Worm (Caenorhabditis elegans) whole organism, late embryonic: Measurements from ENCODE around the gene lat-2.
A peak's percentile ranks its signal among the peaks of the same experiment; 100 is the strongest.

ENCODE experiments used
- C08G9.2 ChIP-seq: sonication (generic microtip); optimal IDR thresholded peaks from 2 replicates; lab custom pipeline; 2016; ENCODE audit warnings: mild to moderate bottlenecking, missing genetic modification characterization, moderate library complexity, missing compliant biosample characterization
- F13H6.1 ChIP-seq: sonication (generic microtip); optimal IDR thresholded peaks from 2 replicates; lab custom pipeline; 2016; ENCODE audit warnings: missing genetic modification characterization, missing compliant biosample characterization
- T23F11.4 ChIP-seq: fragments of 200-800 bp; sonication (Bioruptor generic); optimal IDR thresholded peaks from 2 replicates; lab custom pipeline; 2018; ENCODE audit warnings: mild to moderate bottlenecking, missing genetic modification characterization, missing compliant biosample characterization
- Y22D7AL.16 ChIP-seq: sonication (generic microtip); optimal IDR thresholded peaks from 2 replicates; lab custom pipeline; 2016; ENCODE audit warnings: missing genetic modification characterization, missing compliant biosample characterization
- ama-1 ChIP-seq: fragments of 150-350 bp; optimal IDR thresholded peaks from 2 replicates; lab custom pipeline; 2014
- ceh-14 ChIP-seq: sonication (generic microtip); optimal IDR thresholded peaks from 2 replicates; lab custom pipeline; 2016; ENCODE audit warnings: missing genotype, missing genetic modification characterization, missing compliant biosample characterization
- ceh-18 ChIP-seq: sonication (generic microtip); optimal IDR thresholded peaks from 2 replicates; lab custom pipeline; 2016; ENCODE audit warnings: missing genetic modification characterization, missing compliant biosample characterization
- ceh-30 ChIP-seq: fragments of 150-350 bp; optimal IDR thresholded peaks from 2 replicates; lab custom pipeline; 2014; ENCODE audit warnings: missing biosample characterization, missing genetic modification characterization
- ceh-31 ChIP-seq: sonication (generic microtip); optimal IDR thresholded peaks from 2 replicates; lab custom pipeline; 2016; ENCODE audit warnings: missing genetic modification characterization, missing compliant biosample characterization
- ceh-9 ChIP-seq: sonication (generic microtip); optimal IDR thresholded peaks from 2 replicates; lab custom pipeline; 2016; ENCODE audit warnings: mild to moderate bottlenecking, missing genetic modification characterization, inconsistent platforms, missing compliant biosample characterization
- che-1 ChIP-seq: sonication (generic microtip); optimal IDR thresholded peaks from 2 replicates; lab custom pipeline; 2016; ENCODE audit warnings: mild to moderate bottlenecking, missing genetic modification characterization, missing compliant biosample characterization
- dmd-4 ChIP-seq: sonication (generic microtip); optimal IDR thresholded peaks from 2 replicates; lab custom pipeline; 2016; ENCODE audit warnings: borderline replicate concordance, missing genetic modification characterization, missing compliant biosample characterization
- dve-1 ChIP-seq: sonication (generic microtip); optimal IDR thresholded peaks from 2 replicates; lab custom pipeline; 2017; ENCODE audit warnings: antibody characterized with exemption, mild to moderate bottlenecking, missing genetic modification characterization, missing compliant biosample characterization
- fax-1 ChIP-seq: sonication (generic microtip); optimal IDR thresholded peaks from 2 replicates; lab custom pipeline; 2016; ENCODE audit warnings: missing genotype, missing genetic modification characterization, missing compliant biosample characterization
- fkh-10 ChIP-seq: fragments of 150-350 bp; optimal IDR thresholded peaks from 2 replicates; lab custom pipeline; 2014; ENCODE audit warnings: missing biosample characterization, missing genetic modification reagents, missing genetic modification characterization
- fkh-6 ChIP-seq: sonication (generic microtip); optimal IDR thresholded peaks from 2 replicates; lab custom pipeline; 2016; ENCODE audit warnings: missing genetic modification characterization, missing compliant biosample characterization
- hlh-13 ChIP-seq: fragments of 200-800 bp; sonication (Bioruptor generic); optimal IDR thresholded peaks from 2 replicates; lab custom pipeline; 2018; ENCODE audit warnings: mild to moderate bottlenecking, missing genetic modification characterization, missing compliant biosample characterization
- hlh-30 ChIP-seq: sonication (generic microtip); optimal IDR thresholded peaks from 2 replicates; lab custom pipeline; 2017; ENCODE audit warnings: antibody characterized with exemption, missing genetic modification characterization, missing compliant biosample characterization; ENCODE audit not compliant: insufficient read depth
- lin-11 ChIP-seq: fragments of 200-800 bp; sonication (Bioruptor generic); optimal IDR thresholded peaks from 2 replicates; lab custom pipeline; 2018; ENCODE audit warnings: mild to moderate bottlenecking, missing genetic modification characterization, missing compliant biosample characterization
- madf-2 ChIP-seq: sonication (generic microtip); optimal IDR thresholded peaks from 2 replicates; lab custom pipeline; 2017; ENCODE audit warnings: missing genetic modification characterization, missing compliant biosample characterization
- mec-3 ChIP-seq: sonication (generic microtip); optimal IDR thresholded peaks from 2 replicates; lab custom pipeline; 2016; ENCODE audit warnings: borderline replicate concordance, missing genetic modification characterization, missing compliant biosample characterization
- nfya-1 ChIP-seq: sonication (generic microtip); optimal IDR thresholded peaks from 2 replicates; lab custom pipeline; 2017; ENCODE audit warnings: missing genetic modification characterization, mild to moderate bottlenecking, missing compliant biosample characterization, antibody characterized with exemption, moderate library complexity
- nhr-11 ChIP-seq: fragments of 150-350 bp; optimal IDR thresholded peaks from 2 replicates; lab custom pipeline; 2014; ENCODE audit warnings: missing biosample characterization, missing genetic modification characterization
- nhr-232 ChIP-seq: sonication (generic microtip); optimal IDR thresholded peaks from 2 replicates; lab custom pipeline; 2016; ENCODE audit warnings: missing genetic modification characterization, missing compliant biosample characterization
- npax-4 ChIP-seq: sonication (generic microtip); optimal IDR thresholded peaks from 2 replicates; lab custom pipeline; 2016; ENCODE audit warnings: missing genetic modification characterization, missing compliant biosample characterization
- pax-1 ChIP-seq: fragments of 150-350 bp; optimal IDR thresholded peaks from 2 replicates; lab custom pipeline; 2014; ENCODE audit warnings: missing biosample characterization, missing genetic modification characterization
- ref-2 ChIP-seq: sonication (generic microtip); optimal IDR thresholded peaks from 2 replicates; lab custom pipeline; 2016; ENCODE audit warnings: missing genetic modification characterization, missing compliant biosample characterization
- sdc-2 ChIP-seq: sonication (generic microtip); optimal IDR thresholded peaks from 2 replicates; lab custom pipeline; 2016; ENCODE audit warnings: missing genotype, missing genetic modification characterization, missing compliant biosample characterization
- sox-4 ChIP-seq: sonication (generic microtip); optimal IDR thresholded peaks from 2 replicates; lab custom pipeline; 2017; ENCODE audit warnings: mild to moderate bottlenecking, missing genetic modification characterization, inconsistent platforms, missing compliant biosample characterization
- syd-9 ChIP-seq: sonication (generic microtip); optimal IDR thresholded peaks from 2 replicates; lab custom pipeline; 2016; ENCODE audit warnings: mild to moderate bottlenecking, missing genetic modification characterization, moderate library complexity, missing compliant biosample characterization
- tbx-7 ChIP-seq: sonication (generic microtip); optimal IDR thresholded peaks from 2 replicates; lab custom pipeline; 2016; ENCODE audit warnings: missing genotype, missing genetic modification characterization, missing compliant biosample characterization
- unc-3 ChIP-seq, 2 experiments: fragments of 200-800 bp in 1 of 2; sonication (Bioruptor generic) in 1 of 2; sonication (generic microtip) in 1 of 2; conservative IDR thresholded peaks in 1 of 2; optimal IDR thresholded peaks in 1 of 2; 2 replicates each; pipeline versions ENCODE4 v1.3.6 to Lab custom; 2016 to 2022; ENCODE audit warnings: missing compliant biosample characterization in 2 of 2, missing genetic modification characterization in 2 of 2, missing genetic modification reagents in 1 of 2
- unc-55 ChIP-seq: sonication (generic microtip); optimal IDR thresholded peaks from 2 replicates; lab custom pipeline; 2017; ENCODE audit warnings: missing biosample characterization, missing genetic modification reagents, missing genetic modification characterization
- ztf-16 ChIP-seq: sonication (generic microtip); optimal IDR thresholded peaks from 2 replicates; lab custom pipeline; 2017; ENCODE audit warnings: missing genetic modification characterization, missing compliant biosample characterization

lat-2 gene

DNA sequence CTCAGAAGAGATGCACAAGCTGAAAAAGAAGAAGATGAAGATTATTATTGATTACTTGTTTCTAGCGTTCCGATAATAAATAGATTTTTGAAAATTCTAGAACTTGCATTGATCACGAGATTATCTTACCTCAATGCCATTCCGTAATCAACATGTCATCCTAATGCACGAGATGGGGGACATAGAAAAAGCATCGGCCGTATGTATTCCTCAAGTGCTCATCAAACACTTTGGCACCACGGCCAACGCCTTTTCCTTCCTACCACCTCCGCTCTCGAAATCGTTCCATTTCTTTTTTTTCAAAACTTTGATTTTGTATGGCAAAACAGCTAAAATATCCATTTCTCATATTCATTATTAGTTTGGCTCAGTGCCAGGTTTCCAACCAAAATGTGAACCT lies at the start of gene lat-2:
lat-2 (plus strand) TSS at position 301 of the 400 bp plus-strand sequence.
- no peak for TF ChIP-seq ama-1 (lab: Kevin White, UChicago)

DNA sequence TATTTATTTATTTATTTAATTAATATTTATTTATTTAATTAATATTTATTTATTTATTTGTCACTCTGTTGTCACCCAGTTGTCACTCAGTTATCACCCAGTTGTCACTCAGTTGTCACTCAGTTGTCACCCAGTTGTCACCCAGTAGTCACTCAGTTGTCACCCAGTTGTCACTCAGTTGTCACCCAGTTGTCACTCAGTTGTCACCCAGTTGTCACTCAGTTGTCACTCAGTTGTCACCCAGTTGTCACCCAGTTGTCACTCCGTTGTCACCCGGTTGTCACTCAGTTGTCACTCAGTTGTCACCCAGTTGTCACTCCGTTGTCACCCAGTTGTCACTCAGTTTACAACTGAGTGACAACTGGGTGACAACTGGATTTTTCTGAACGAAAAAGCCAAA lies 49.8 kb upstream of the lat-2 start:
- TF ChIP-seq unc-55 (GFP tag; lab: Kevin White, UChicago) = peak; percentile 76
- TF ChIP-seq, all 69 proteins: peak for 1; not testable (repeated sequence) for 68

- TF ChIP-seq T23F11.4 = no peak
- no peak for TF ChIP-seq ceh-31 (tag; lab: Kevin White, UChicago)
- no peak for TF ChIP-seq fkh-6
- no peak for TF ChIP-seq unc-55 (GFP tag; lab: Kevin White, UChicago)
- peak; percentile 40 for TF ChIP-seq dve-1
- TF ChIP-seq nhr-11 (tag; lab: Kevin White, UChicago) = no peak
These were observed 46.8 kb upstream of the lat-2 start, which contains the start of gene plep-1 for ce11 chrII:4312115-4312514. TSS of gene plep-1 (minus strand) at chrII:4312215.

- TF ChIP-seq nhr-232 (tag; lab: Kevin White, UChicago) (no peak), lin-11 (tag; lab: Kevin White, UChicago) (no peak), pax-1 (tag; lab: Kevin White, UChicago) (no peak), fkh-10 (no peak), ztf-16 (tag; lab: Kevin White, UChicago) (no peak), che-1 (tag; lab: Kevin White, UChicago) (no peak), madf-2 (tag; lab: Kevin White, UChicago) (no peak), Y22D7AL.16 (tag; lab: Kevin White, UChicago) (no peak), sox-4 (tag; lab: Kevin White, UChicago) (no peak), ceh-30 (tag; lab: Kevin White, UChicago) (no peak), hlh-13 (no peak), unc-3 (GFP tag; conservative IDR thresholded peaks at IDR 0.05; lab: Robert Waterston, UW) (no peak), unc-3 (tag; optimal IDR thresholded peaks at IDR 0.05; lab: Kevin White, UChicago) (no peak), nhr-11 (tag; lab: Kevin White, UChicago) (no peak), hlh-30 (tag; lab: Kevin White, UChicago) (no peak), nfya-1 (tag; lab: Kevin White, UChicago) (no peak), T23F11.4 (no peak), sdc-2 (no peak), ref-2 (tag; lab: Kevin White, UChicago) (no peak), C08G9.2 (no peak)
These were observed 42.9 kb upstream of the lat-2 start, which contains the start of gene srw-40 for ce11 chrII:4316011-4316410. TSS of gene srw-40 (minus strand) at chrII:4316111.

DNA sequence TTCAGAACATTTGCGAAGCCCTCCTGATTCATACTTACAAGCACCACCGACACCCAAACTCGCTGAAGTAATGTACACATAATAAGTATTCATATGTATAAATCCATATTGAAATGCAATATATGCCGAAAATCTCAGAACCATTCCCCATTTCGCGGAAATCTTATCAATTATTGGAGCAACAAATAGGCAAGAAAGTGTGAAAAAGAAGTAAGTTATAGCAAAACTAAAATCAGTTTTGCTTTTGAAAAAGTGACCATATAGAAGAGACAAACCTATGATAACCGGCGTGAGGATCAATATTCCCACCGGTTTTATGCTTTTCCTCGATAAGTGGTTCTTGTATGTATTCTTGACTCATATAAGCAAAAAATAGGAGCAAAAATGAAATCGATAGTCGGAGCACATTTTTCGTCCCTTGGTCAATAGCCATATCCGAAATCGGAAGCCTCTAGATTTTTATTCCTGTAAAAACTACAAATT lies 39.3 kb upstream of the lat-2 start, which contains the start of gene Y52E8A.6:
Y52E8A.6 (minus strand) TSS at position 433 of the 483 bp plus-strand sequence.
- no peak for TF ChIP-seq sox-4 (tag; lab: Kevin White, UChicago)

ce11 chrII:4320455-4320854 lies 38.4 kb upstream of the lat-2 start, which contains the start of gene Y52E8A.2:
TSS of gene Y52E8A.2 (plus strand) at chrII:4320836.
- no peak for TF ChIP-seq ceh-18 (tag; lab: Kevin White, UChicago)
- no peak for TF ChIP-seq F13H6.1 (tag; lab: Kevin White, UChicago)
- TF ChIP-seq fax-1 (tag; lab: Kevin White, UChicago) = no peak
- no peak for TF ChIP-seq nhr-11 (tag; lab: Kevin White, UChicago)
- no peak for TF ChIP-seq madf-2 (tag; lab: Kevin White, UChicago)
- TF ChIP-seq ceh-14 (tag; lab: Kevin White, UChicago) = no peak
- TF ChIP-seq mec-3 (tag; lab: Kevin White, UChicago) = no peak
- no peak for TF ChIP-seq syd-9
- TF ChIP-seq tbx-7 (tag; lab: Kevin White, UChicago) = no peak
- no peak for TF ChIP-seq ztf-16 (tag; lab: Kevin White, UChicago)
- no peak for TF ChIP-seq npax-4
- TF ChIP-seq dve-1 = no peak
- TF ChIP-seq fkh-6 = no peak
- no peak for TF ChIP-seq Y22D7AL.16 (tag; lab: Kevin White, UChicago)
- TF ChIP-seq dmd-4 (tag; lab: Kevin White, UChicago) = no peak
- TF ChIP-seq ceh-9 (tag; lab: Kevin White, UChicago) = no peak
